Worm (Caenorhabditis elegans) whole organism, early embryonic: ENCODE data around the gene T14B4.19.

Experiments
- B0310.2 ChIP-seq: sonication (generic microtip); optimal IDR thresholded peaks from 2 replicates; lab custom pipeline; 2016; ENCODE audit warnings: mild to moderate bottlenecking, missing genetic modification characterization, missing compliant biosample characterization
- F13C5.2 ChIP-seq: sonication (generic microtip); optimal IDR thresholded peaks from 2 replicates; lab custom pipeline; 2017; ENCODE audit warnings: mild to moderate bottlenecking, missing genetic modification characterization, inconsistent platforms, missing compliant biosample characterization
- aly-1 ChIP-seq: sonication (generic microtip); optimal IDR thresholded peaks from 2 replicates; lab custom pipeline; 2016; ENCODE audit warnings: missing genetic modification characterization, missing compliant biosample characterization
- ama-1 ChIP-seq: fragments of 150-350 bp; optimal IDR thresholded peaks from 2 replicates; lab custom pipeline; 2014
- ceh-13 ChIP-seq: fragments of 200-800 bp; sonication (Bioruptor generic); optimal IDR thresholded peaks from 2 replicates; lab custom pipeline; 2018; ENCODE audit warnings: mild to moderate bottlenecking, missing genetic modification characterization, missing compliant biosample characterization
- ceh-36 ChIP-seq: sonication (generic microtip); optimal IDR thresholded peaks from 2 replicates; lab custom pipeline; 2016; ENCODE audit warnings: missing genetic modification characterization, inconsistent platforms, missing compliant biosample characterization
- ets-7 ChIP-seq: sonication (generic microtip); optimal IDR thresholded peaks from 2 replicates; lab custom pipeline; 2016; ENCODE audit warnings: missing genotype, missing genetic modification characterization, missing compliant biosample characterization
- flt-1 ChIP-seq: fragments of 200-800 bp; sonication (Bioruptor generic); IDR thresholded peaks from 2 replicates; pipeline ENCODE4 v1.3.6; 2022; ENCODE audit warnings: missing genetic modification characterization, missing compliant biosample characterization
- hmbx-1 ChIP-seq: sonication (generic microtip); optimal IDR thresholded peaks from 2 replicates; lab custom pipeline; 2016; ENCODE audit warnings: mild to moderate bottlenecking, missing genetic modification characterization, missing compliant biosample characterization
- hmg-4 ChIP-seq: fragments of 200-800 bp; sonication (Bioruptor generic); optimal IDR thresholded peaks from 2 replicates; lab custom pipeline; 2018; ENCODE audit warnings: mild to moderate bottlenecking, missing genetic modification characterization, missing compliant biosample characterization
- hnd-1 ChIP-seq: sonication (generic microtip); optimal IDR thresholded peaks from 2 replicates; lab custom pipeline; 2016; ENCODE audit warnings: missing genetic modification characterization, missing compliant biosample characterization
- pes-1 ChIP-seq: fragments of 200-800 bp; sonication (Bioruptor generic); IDR thresholded peaks from 2 replicates; pipeline ENCODE4 v1.3.6; 2022; ENCODE audit warnings: missing genetic modification reagents, missing genetic modification characterization, missing compliant biosample characterization
- scrt-1 ChIP-seq: fragments of 200-800 bp; sonication (Bioruptor generic); IDR thresholded peaks from 2 replicates; pipeline ENCODE4 v1.3.6; 2022; ENCODE audit warnings: missing genetic modification characterization, missing compliant biosample characterization
- sea-1 ChIP-seq: fragments of 200-800 bp; sonication (Bioruptor generic); conservative IDR thresholded peaks from 2 replicates; pipeline ENCODE4 v1.3.6; 2022; ENCODE audit warnings: missing genetic modification characterization, missing compliant biosample characterization
- tbx-11 ChIP-seq: fragments of 200-800 bp; sonication (Bioruptor generic); IDR thresholded peaks from 2 replicates; pipeline ENCODE4 v1.3.6; 2022; ENCODE audit warnings: missing genetic modification characterization, missing compliant biosample characterization
- tbx-37 ChIP-seq: fragments of 200-800 bp; sonication (Bioruptor generic); conservative IDR thresholded peaks from 2 replicates; pipeline ENCODE4 v1.3.6; 2022; ENCODE audit warnings: missing genetic modification reagents, missing genetic modification characterization, missing compliant biosample characterization
- tra-4 ChIP-seq: sonication (generic microtip); optimal IDR thresholded peaks from 2 replicates; lab custom pipeline; 2017; ENCODE audit warnings: missing genetic modification characterization, missing compliant biosample characterization

The T14B4.19 gene

ce11 chrII:6712177-6712981, at the start of gene T14B4.19, which contains the start of gene dpy-10:
TSS of gene T14B4.19 (minus strand) at chrII:6712931.
TSS of gene dpy-10 (minus strand) at chrII:6712227.
- TF ChIP-seq ceh-36 (tag; lab: Kevin White, UChicago): peak; percentile 19
- no peak for TF ChIP-seq hmg-4 (GFP tag; lab: Kevin White, UChicago)

- TF ChIP-seq hnd-1: no peak
- no peak for TF ChIP-seq flt-1 (GFP tag; lab: Robert Waterston, UW)
- no peak for TF ChIP-seq ets-7 (tag; lab: Kevin White, UChicago)
Observed at ce11 chrII:6756232-6756631, 43.5 kb upstream of the T14B4.19 start, which contains the start of gene F41G3.3. TSS of gene F41G3.3 (plus strand) at chrII:6756532.

ce11 chrII:6754671-6755224, 42.0 kb upstream of the T14B4.19 start, which contains the start of the genes srx-95 and fis-1:
TSS of gene srx-95 (minus strand) at chrII:6754771.
TSS of gene fis-1 (plus strand) at chrII:6755174.
- TF ChIP-seq scrt-1 (GFP tag; lab: Robert Waterston, UW) (no peak), F13C5.2 (tag; lab: Kevin White, UChicago) (no peak), tra-4 (no peak), ama-1 (lab: Kevin White, UChicago) (no peak), ceh-13 (GFP tag; lab: Kevin White, UChicago) (no peak)

ce11 chrII:6752850-6753249, 40.1 kb upstream of the T14B4.19 start, which contains the start of gene F41G3.21:
TSS of gene F41G3.21 (minus strand) at chrII:6752950.
- no peak for TF ChIP-seq hmbx-1 (tag; lab: Kevin White, UChicago)
- TF ChIP-seq scrt-1 (GFP tag; lab: Robert Waterston, UW): no peak
- TF ChIP-seq pes-1 (GFP tag; lab: Robert Waterston, UW): no peak
- no peak for TF ChIP-seq B0310.2 (tag; lab: Kevin White, UChicago)
- no peak for TF ChIP-seq aly-1 (tag; lab: Kevin White, UChicago)
- no peak for TF ChIP-seq ama-1 (lab: Kevin White, UChicago)
- no peak for TF ChIP-seq ets-7 (tag; lab: Kevin White, UChicago)
- TF ChIP-seq hnd-1: no peak
- no peak for TF ChIP-seq hmg-4 (GFP tag; lab: Kevin White, UChicago)
- TF ChIP-seq tra-4: no peak
- no peak for TF ChIP-seq flt-1 (GFP tag; lab: Robert Waterston, UW)
- TF ChIP-seq sea-1 (GFP tag; lab: Robert Waterston, UW): no peak

ce11 chrII:6752027-6752426, 39.3 kb upstream of the T14B4.19 start, which contains the start of gene F41G3.19:
TSS of gene F41G3.19 (minus strand) at chrII:6752127.
- TF ChIP-seq aly-1 (tag; lab: Kevin White, UChicago): no peak

ce11 chrII:6750929-6751328, 38.2 kb upstream of the T14B4.19 start, which contains the start of gene F41G3.20:
TSS of gene F41G3.20 (minus strand) at chrII:6751029.
- TF ChIP-seq ceh-36 (tag; lab: Kevin White, UChicago) (no peak), ama-1 (lab: Kevin White, UChicago) (no peak), hmbx-1 (tag; lab: Kevin White, UChicago) (no peak), hnd-1 (no peak), pes-1 (GFP tag; lab: Robert Waterston, UW) (no peak), tbx-11 (no peak), hmg-4 (GFP tag; lab: Kevin White, UChicago) (no peak), F13C5.2 (tag; lab: Kevin White, UChicago) (no peak), ceh-13 (GFP tag; lab: Kevin White, UChicago) (no peak), ets-7 (tag; lab: Kevin White, UChicago) (no peak)

- no peak for TF ChIP-seq B0310.2 (tag; lab: Kevin White, UChicago)
- no peak for TF ChIP-seq hnd-1
- TF ChIP-seq ets-7 (tag; lab: Kevin White, UChicago): no peak
- TF ChIP-seq hmg-4 (GFP tag; lab: Kevin White, UChicago): no peak
- no peak for TF ChIP-seq ceh-13 (GFP tag; lab: Kevin White, UChicago)
- no peak for TF ChIP-seq aly-1 (tag; lab: Kevin White, UChicago)
- no peak for TF ChIP-seq hmbx-1 (tag; lab: Kevin White, UChicago)
- no peak for TF ChIP-seq tbx-37 (GFP tag; lab: Robert Waterston, UW)
- TF ChIP-seq tbx-11: no peak
- TF ChIP-seq F13C5.2 (tag; lab: Kevin White, UChicago): no peak
- TF ChIP-seq ceh-36 (tag; lab: Kevin White, UChicago): no peak
- TF ChIP-seq flt-1 (GFP tag; lab: Robert Waterston, UW): no peak
- no peak for TF ChIP-seq pes-1 (GFP tag; lab: Robert Waterston, UW)
- no peak for TF ChIP-seq tra-4
Observed at ce11 chrII:6749422-6749821, 36.7 kb upstream of the T14B4.19 start, which contains the start of gene F41G3.10. TSS of gene F41G3.10 (minus strand) at chrII:6749522.

- TF ChIP-seq ets-7 (tag; lab: Kevin White, UChicago) (no peak), B0310.2 (tag; lab: Kevin White, UChicago) (no peak), ceh-36 (tag; lab: Kevin White, UChicago) (no peak), tbx-11 (no peak), hnd-1 (no peak), aly-1 (tag; lab: Kevin White, UChicago) (no peak), F13C5.2 (tag; lab: Kevin White, UChicago) (no peak), hmbx-1 (tag; lab: Kevin White, UChicago) (no peak), hmg-4 (GFP tag; lab: Kevin White, UChicago) (no peak), sea-1 (GFP tag; lab: Robert Waterston, UW) (no peak), ama-1 (lab: Kevin White, UChicago) (no peak), scrt-1 (GFP tag; lab: Robert Waterston, UW) (no peak), ceh-13 (GFP tag; lab: Kevin White, UChicago) (no peak), pes-1 (GFP tag; lab: Robert Waterston, UW) (no peak), flt-1 (GFP tag; lab: Robert Waterston, UW) (no peak), tbx-37 (GFP tag; lab: Robert Waterston, UW) (no peak), tra-4 (no peak)
Observed at ce11 chrII:6746404-6746803, 33.7 kb upstream of the T14B4.19 start, which contains the start of gene F41G3.5. TSS of gene F41G3.5 (plus strand) at chrII:6746704.
